Worm (Caenorhabditis elegans) whole organism, late embryonic: ENCODE data around the gene sre-32.

ENCODE experiments used
- ceh-18 ChIP-seq: sonication (generic microtip); optimal IDR thresholded peaks from 2 replicates; lab custom pipeline; 2016; ENCODE audit warnings: missing genetic modification characterization, missing compliant biosample characterization
- ceh-48 ChIP-seq: sonication (generic microtip); optimal IDR thresholded peaks from 2 replicates; lab custom pipeline; 2016; ENCODE audit warnings: missing genetic modification characterization, inconsistent platforms, missing compliant biosample characterization

DNA sequence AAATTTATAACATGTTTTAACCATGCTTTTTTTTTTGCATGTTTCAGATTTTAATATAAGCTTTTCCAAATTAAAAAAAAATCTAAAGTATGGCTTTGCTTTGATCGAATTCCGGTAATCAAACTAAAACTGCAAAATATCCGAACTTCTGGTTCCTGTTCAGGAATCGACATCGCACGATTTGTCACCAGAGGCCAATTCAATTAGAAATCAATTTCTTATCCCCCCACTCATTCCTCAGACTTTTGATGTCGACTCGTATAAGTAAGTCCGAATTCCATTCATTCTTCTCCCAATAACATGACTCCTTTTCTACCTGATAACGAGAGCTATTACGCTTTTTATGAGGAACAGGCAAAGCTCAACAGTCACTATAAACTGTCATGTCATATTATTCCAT lies 8.3 kb downstream of the sre-32 start, which contains the start of gene srh-27:
- TF ChIP-seq ceh-48 (no peak), ceh-18 (tag; lab: Kevin White, UChicago) (no peak)
